Fruit fly (Drosophila melanogaster) whole organism, embryonic: ENCODE results near the gene Nrd1.

Experiments used
- Antp ChIP-seq: fragments of 200-800 bp; sonication (Bioruptor generic); optimal IDR thresholded peaks from 3 replicates; lab custom pipeline; 2016; ENCODE audit warnings: missing biosample characterization, missing genetic modification characterization
- CG10959 ChIP-seq: fragments of 200-800 bp; sonication (Bioruptor generic); IDR thresholded peaks from 2 replicates; pipeline ENCODE4 v1.3.6; 2022; ENCODE audit warnings: missing biosample characterization, missing genetic modification characterization
- CG12236 ChIP-seq: fragments of 200-800 bp; sonication (Bioruptor generic); optimal IDR thresholded peaks from 2 replicates; lab custom pipeline; 2016; ENCODE audit warnings: missing biosample characterization, missing genetic modification characterization
- CG12942 ChIP-seq: fragments of 200-800 bp; sonication (Bioruptor generic); optimal IDR thresholded peaks from 3 replicates; lab custom pipeline; 2016; ENCODE audit warnings: missing biosample characterization, missing genetic modification characterization
- CG13123 ChIP-seq: fragments of 200-800 bp; sonication (Bioruptor generic); optimal IDR thresholded peaks from 2 replicates; lab custom pipeline; 2016; ENCODE audit warnings: missing biosample characterization, missing genetic modification characterization
- CG14667 ChIP-seq: fragments of 200-800 bp; sonication (Bioruptor generic); IDR thresholded peaks from 2 replicates; pipeline ENCODE4 v1.3.6; 2022; ENCODE audit warnings: missing biosample characterization, missing genetic modification characterization
- CG1603 ChIP-seq: fragments of 200-800 bp; sonication (Bioruptor generic); optimal IDR thresholded peaks from 2 replicates; lab custom pipeline; 2019; ENCODE audit warnings: missing biosample characterization, mild to moderate bottlenecking, missing genetic modification characterization, moderate library complexity
- CG18476 ChIP-seq: fragments of 200-800 bp; sonication (Bioruptor generic); optimal IDR thresholded peaks from 2 replicates; lab custom pipeline; 2016; ENCODE audit warnings: missing biosample characterization, mild to moderate bottlenecking, missing genetic modification characterization
- CG18619 ChIP-seq: fragments of 200-800 bp; sonication (Bioruptor generic); optimal IDR thresholded peaks from 3 replicates; lab custom pipeline; 2017; ENCODE audit warnings: missing biosample characterization, mild to moderate bottlenecking, missing genetic modification characterization
- CG32772 ChIP-seq: fragments of 200-800 bp; sonication (Bioruptor generic); IDR thresholded peaks from 2 replicates; pipeline ENCODE4 v1.3.6; 2022; ENCODE audit warnings: missing biosample characterization, missing genetic modification characterization
- CG34422 ChIP-seq: fragments of 200-800 bp; sonication (Bioruptor generic); IDR thresholded peaks from 3 replicates; pipeline ENCODE4 v1.3.6; 2022; ENCODE audit warnings: missing biosample characterization, missing genetic modification characterization
- CG3726 ChIP-seq: fragments of 200-800 bp; sonication (Bioruptor generic); IDR thresholded peaks from 3 replicates; pipeline ENCODE4, ENCODE4 v1.3.6; 2022; ENCODE audit warnings: missing biosample characterization, missing genetic modification characterization
- CG3995 ChIP-seq: fragments of 200-800 bp; sonication (Bioruptor generic); optimal IDR thresholded peaks from 3 replicates; lab custom pipeline; 2016; ENCODE audit warnings: missing biosample characterization, missing genetic modification characterization
- CG6272 ChIP-seq: fragments of 200-800 bp; sonication (Bioruptor generic); IDR thresholded peaks from 2 replicates; pipeline ENCODE4 v1.3.6; 2022; ENCODE audit warnings: missing biosample characterization, missing genetic modification characterization
- CG7556 ChIP-seq: fragments of 200-800 bp; sonication (Bioruptor generic); optimal IDR thresholded peaks from 2 replicates; lab custom pipeline; 2017; ENCODE audit warnings: missing biosample characterization, mild to moderate bottlenecking, missing genetic modification characterization
- CG8089 ChIP-seq: fragments of 200-800 bp; sonication (Bioruptor generic); optimal IDR thresholded peaks from 3 replicates; lab custom pipeline; 2016; ENCODE audit warnings: missing biosample characterization, missing genetic modification characterization
- CTCF ChIP-seq: fragments of 200-800 bp; sonication (Bioruptor generic); optimal IDR thresholded peaks from 2 replicates; lab custom pipeline; 2017; ENCODE audit warnings: missing biosample characterization, mild to moderate bottlenecking, missing genetic modification characterization, moderate library complexity
- CrebB ChIP-seq: fragments of 200-800 bp; sonication (Bioruptor generic); optimal IDR thresholded peaks from 3 replicates; lab custom pipeline; 2018; ENCODE audit warnings: missing biosample characterization, mild to moderate bottlenecking, missing genetic modification characterization
- D19B ChIP-seq: fragments of 200-800 bp; sonication (Bioruptor generic); optimal IDR thresholded peaks from 2 replicates; lab custom pipeline; 2017; ENCODE audit warnings: missing biosample characterization, mild to moderate bottlenecking, missing genetic modification characterization
- Dbx ChIP-seq: fragments of 200-800 bp; sonication (Bioruptor generic); IDR thresholded peaks from 3 replicates; pipeline ENCODE4 v1.3.6; 2022; ENCODE audit warnings: missing biosample characterization, missing genetic modification characterization
- Dek ChIP-seq: fragments of 200-800 bp; sonication (Bioruptor generic); optimal IDR thresholded peaks from 3 replicates; lab custom pipeline; 2019; ENCODE audit warnings: missing biosample characterization, mild to moderate bottlenecking, missing genetic modification characterization, moderate library complexity
- Doc3 ChIP-seq: fragments of 200-800 bp; sonication (Bioruptor generic); IDR thresholded peaks from 3 replicates; pipeline ENCODE4 v1.3.6; 2022; ENCODE audit warnings: missing biosample characterization, missing genetic modification characterization; ENCODE audit not compliant: partially characterized antibody
- E2f1 ChIP-seq: fragments of 200-800 bp; sonication (Bioruptor generic); IDR thresholded peaks from 2 replicates; pipeline ENCODE4 v1.3.6; 2022; ENCODE audit warnings: missing biosample characterization, missing genetic modification characterization
- GATAe ChIP-seq: fragments of 200-800 bp; sonication (Bioruptor generic); conservative IDR thresholded peaks from 2 replicates; pipeline ENCODE4 v1.3.6; 2022; ENCODE audit warnings: missing biosample characterization, missing genetic modification characterization
- HLH4C ChIP-seq: fragments of 200-800 bp; sonication (Bioruptor generic); IDR thresholded peaks from 3 replicates; pipeline ENCODE4 v1.3.6; 2022; ENCODE audit warnings: missing biosample characterization, missing genetic modification characterization; ENCODE audit not compliant: partially characterized antibody
- Lpt ChIP-seq: fragments of >200 bp; optimal IDR thresholded peaks from 2 replicates; lab custom pipeline; 2018; ENCODE audit warnings: missing biosample characterization, missing genetic modification characterization
- MESR4 ChIP-seq: fragments of 200-800 bp; sonication (Bioruptor generic); optimal IDR thresholded peaks from 2 replicates; lab custom pipeline; 2018; ENCODE audit warnings: missing biosample characterization, mild to moderate bottlenecking, missing genetic modification characterization, moderate library complexity
- Mrtf ChIP-seq: fragments of 200-800 bp; sonication (Bioruptor generic); IDR thresholded peaks from 3 replicates; pipeline ENCODE4 v1.3.6; 2022; ENCODE audit warnings: missing biosample characterization, missing genetic modification characterization
- Nf-YB ChIP-seq: fragments of 200-800 bp; sonication (Bioruptor generic); optimal IDR thresholded peaks from 3 replicates; lab custom pipeline; 2019; ENCODE audit warnings: missing biosample characterization, mild to moderate bottlenecking, missing genetic modification characterization, moderate library complexity
- Ssrp ChIP-seq: fragments of 200-800 bp; sonication (Bioruptor generic); optimal IDR thresholded peaks from 2 replicates; lab custom pipeline; 2018; ENCODE audit warnings: missing biosample characterization, mild to moderate bottlenecking, missing genetic modification characterization, moderate library complexity
- Usf ChIP-seq: fragments of 200-800 bp; sonication (Bioruptor generic); optimal IDR thresholded peaks from 2 replicates; lab custom pipeline; 2017; ENCODE audit warnings: missing genotype, missing biosample characterization, missing genetic modification characterization
- br ChIP-seq: fragments of >200 bp; optimal IDR thresholded peaks from 2 replicates; lab custom pipeline; 2017
- btn ChIP-seq: fragments of 200-800 bp; sonication (Bioruptor generic); optimal IDR thresholded peaks from 2 replicates; lab custom pipeline; 2016; ENCODE audit warnings: missing biosample characterization, missing genetic modification characterization
- caup ChIP-seq: fragments of 200-800 bp; sonication (Bioruptor generic); optimal IDR thresholded peaks from 3 replicates; lab custom pipeline; 2017; ENCODE audit warnings: missing biosample characterization, mild to moderate bottlenecking, missing genetic modification characterization, moderate library complexity; ENCODE audit not compliant: severe bottlenecking
- cg ChIP-seq: fragments of 200-800 bp; sonication (Bioruptor generic); optimal IDR thresholded peaks from 3 replicates; lab custom pipeline; 2019; ENCODE audit warnings: missing biosample characterization, mild to moderate bottlenecking, missing genetic modification characterization, moderate library complexity
- crol ChIP-seq: fragments of 200-800 bp; sonication (Bioruptor generic); IDR thresholded peaks from 2 replicates; pipeline ENCODE4 v1.3.6; 2022; ENCODE audit warnings: missing biosample characterization, missing genetic modification characterization
- gce ChIP-seq: fragments of 200-800 bp; sonication (Bioruptor generic); IDR thresholded peaks from 3 replicates; pipeline ENCODE4 v1.3.6; 2022; ENCODE audit warnings: missing biosample characterization, missing genetic modification characterization
- gro ChIP-seq: fragments of 200-800 bp; sonication (Bioruptor generic); optimal IDR thresholded peaks from 2 replicates; lab custom pipeline; 2016; ENCODE audit warnings: missing biosample characterization, missing genetic modification characterization
- gsb ChIP-seq: fragments of 200-800 bp; sonication (Bioruptor generic); IDR thresholded peaks from 2 replicates; pipeline ENCODE4 v1.3.6; 2022; ENCODE audit warnings: missing biosample characterization, missing genetic modification characterization
- hbn ChIP-seq: fragments of 200-800 bp; sonication (Bioruptor generic); IDR thresholded peaks from 2 replicates; pipeline ENCODE4 v1.3.6; 2022; ENCODE audit warnings: missing biosample characterization, missing genetic modification characterization; ENCODE audit not compliant: partially characterized antibody
- kay ChIP-seq: fragments of 200-800 bp; sonication (Bioruptor generic); optimal IDR thresholded peaks from 2 replicates; lab custom pipeline; 2016; ENCODE audit warnings: missing biosample characterization, missing genetic modification characterization
- kni ChIP-seq: fragments of 200-800 bp; sonication (Bioruptor generic); optimal IDR thresholded peaks from 3 replicates; lab custom pipeline; 2017; ENCODE audit warnings: mild to moderate bottlenecking, missing biosample characterization, missing genetic modification reagents, missing genetic modification characterization
- lab ChIP-seq: fragments of 200-800 bp; sonication (Bioruptor generic); optimal IDR thresholded peaks from 3 replicates; lab custom pipeline; 2017; ENCODE audit warnings: missing biosample characterization, missing genetic modification characterization, mild to moderate bottlenecking, moderate library complexity, missing genetic modification reagents
- luna ChIP-seq: fragments of 200-800 bp; sonication (Bioruptor generic); optimal IDR thresholded peaks from 2 replicates; lab custom pipeline; 2016; ENCODE audit warnings: missing biosample characterization, missing genetic modification characterization
- mirr ChIP-seq: fragments of 200-800 bp; sonication (Bioruptor generic); optimal IDR thresholded peaks from 3 replicates; lab custom pipeline; 2018; ENCODE audit warnings: missing biosample characterization, mild to moderate bottlenecking, missing genetic modification characterization
- nerfin-1 ChIP-seq: fragments of 200-800 bp; sonication (Bioruptor generic); optimal IDR thresholded peaks from 3 replicates; lab custom pipeline; 2019; ENCODE audit warnings: missing biosample characterization, mild to moderate bottlenecking, missing genetic modification characterization, moderate library complexity
- sna ChIP-seq: fragments of 200-800 bp; sonication (Bioruptor generic); IDR thresholded peaks from 2 replicates; pipeline ENCODE4 v1.3.6; 2022; ENCODE audit warnings: missing biosample characterization, missing genetic modification characterization; ENCODE audit not compliant: partially characterized antibody
- so ChIP-seq: fragments of 200-800 bp; sonication (Bioruptor generic); IDR thresholded peaks from 3 replicates; pipeline ENCODE4 v1.3.6; 2022; ENCODE audit warnings: missing biosample characterization, missing genetic modification characterization
- sqz ChIP-seq: fragments of 200-800 bp; sonication (Bioruptor generic); optimal IDR thresholded peaks from 3 replicates; lab custom pipeline; 2018; ENCODE audit warnings: missing biosample characterization, mild to moderate bottlenecking, missing genetic modification characterization
- wek ChIP-seq: fragments of 200-800 bp; sonication (Bioruptor generic); optimal IDR thresholded peaks from 3 replicates; lab custom pipeline; 2018; ENCODE audit warnings: missing biosample characterization, mild to moderate bottlenecking, missing genetic modification characterization, moderate library complexity

Gene Nrd1

DNA sequence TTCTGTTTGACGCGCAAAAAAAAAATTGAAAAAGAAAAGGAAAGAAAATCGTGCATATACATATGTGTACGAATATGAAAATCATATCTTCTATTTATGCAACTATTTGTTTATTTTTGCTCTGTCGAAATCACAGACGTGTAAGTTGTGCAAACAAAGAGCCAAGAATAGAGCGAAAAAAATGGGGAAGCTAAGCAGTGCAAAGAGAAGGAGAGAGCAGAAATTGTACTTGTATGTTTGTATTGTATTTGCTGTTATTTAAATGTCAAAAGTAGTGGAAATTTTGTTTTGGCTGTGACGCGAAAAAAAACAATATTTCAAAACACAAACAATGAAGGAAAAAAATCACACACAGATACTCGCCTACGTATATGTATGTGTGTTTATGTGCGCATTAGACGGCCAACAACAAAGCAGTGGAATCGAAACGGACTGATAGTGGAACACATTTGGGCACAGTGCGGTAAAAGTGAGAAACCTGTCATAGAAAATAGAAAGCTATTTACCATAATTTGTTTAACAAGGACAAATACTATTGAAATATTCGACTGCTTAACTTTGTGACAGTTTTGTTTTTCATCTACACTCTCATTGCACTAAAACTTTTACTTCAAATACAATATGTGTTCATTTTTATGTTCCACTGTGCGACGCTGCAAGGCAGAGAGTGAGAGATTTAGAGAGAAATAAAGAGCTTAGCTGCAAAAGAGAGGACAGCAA is 50.5 kb downstream of the Nrd1 start (continued):
- TF ChIP-seq CG8089 (GFP tag; lab: Kevin White, UChicago) (peak; percentile 95), CG3726 (peak; percentile 91), CG1603 (tag; lab: Kevin White, UChicago) (peak; percentile 97), CTCF (peak; percentile 40), E2f1 (GFP tag; lab: Robert Waterston, UW) (peak; percentile 93), CG32772 (GFP tag; lab: Robert Waterston, UW) (peak; percentile 92), Usf (GFP tag; lab: Kevin White, UChicago) (peak; percentile 79), Mrtf (peak; percentile 90), kay (GFP tag; lab: Kevin White, UChicago) (peak; percentile 78), Nf-YB (GFP tag; lab: Kevin White, UChicago) (peak; percentile 82), D19B (GFP tag; lab: Kevin White, UChicago) (peak; percentile 68), cg (peak; percentile 75), nerfin-1 (tag; lab: Kevin White, UChicago) (peak; percentile 90), br (lab: Kevin White, UChicago) (no peak), GATAe (GFP tag; lab: Robert Waterston, UW) (peak; percentile 80), CG6272 (GFP tag; lab: Robert Waterston, UW) (peak; percentile 87), Dek (tag; lab: Kevin White, UChicago) (peak; percentile 87), CG13123 (GFP tag; lab: Kevin White, UChicago) (peak; percentile 87), CG10959 (peak; percentile 93), hbn (no peak), luna (GFP tag; lab: Kevin White, UChicago) (peak; percentile 77), CG12236 (GFP tag; lab: Kevin White, UChicago) (peak; percentile 93), gce (GFP tag; lab: Robert Waterston, UW) (peak; percentile 94), HLH4C (GFP tag; lab: Robert Waterston, UW) (peak; percentile 58; the same call in 2 of the 3 replicates), CG18619 (GFP tag; lab: Kevin White, UChicago) (peak; percentile 91), wek (GFP tag; lab: Kevin White, UChicago) (peak; percentile 89), Doc3 (GFP tag; lab: Robert Waterston, UW) (peak; percentile 37; the same call in 1 of the 3 replicates), Dbx (GFP tag; lab: Robert Waterston, UW) (peak; percentile 83), gro (peak; percentile 71), sna (GFP tag; lab: Robert Waterston, UW) (peak; percentile 48; the same call in 1 of the 2 replicates), Lpt (GFP tag; lab: Kevin White, UChicago) (no peak), crol (GFP tag; lab: Robert Waterston, UW) (no peak), CG3995 (GFP tag; lab: Kevin White, UChicago) (peak; percentile 52), CG7556 (GFP tag; lab: Kevin White, UChicago) (peak; percentile 94), btn (peak; percentile 90), so (peak; percentile 94), mirr (GFP tag; lab: Kevin White, UChicago) (peak; percentile 86), gsb (peak; percentile 83), Antp (GFP tag; lab: Kevin White, UChicago) (peak; percentile 95), CG34422 (GFP tag; lab: Robert Waterston, UW) (peak; percentile 94), sqz (peak; percentile 74), kni (GFP tag; lab: Kevin White, UChicago) (peak; percentile 66), CG14667 (GFP tag; lab: Robert Waterston, UW) (peak; percentile 92), MESR4 (peak; percentile 52), CrebB (tag; lab: Kevin White, UChicago) (peak; percentile 91), CG18476 (peak; percentile 90), caup (GFP tag; lab: Kevin White, UChicago) (peak; percentile 90), lab (GFP tag; lab: Kevin White, UChicago) (peak; percentile 96), Ssrp (tag; lab: Kevin White, UChicago) (peak; percentile 91), CG12942 (GFP tag; lab: Kevin White, UChicago) (peak; percentile 93)
